Worm (Caenorhabditis elegans) whole organism, L2 larva: ENCODE data around the gene unc-103.
A peak's percentile ranks its signal among the peaks of the same experiment; 100 is the strongest.

ENCODE experiments used
- C34F6.9 ChIP-seq: fragments of 150-350 bp; optimal IDR thresholded peaks from 2 replicates; lab custom pipeline; 2014; ENCODE audit warnings: missing biosample characterization, missing genetic modification characterization
- F13H6.1 ChIP-seq: sonication (generic microtip); optimal IDR thresholded peaks from 2 replicates; lab custom pipeline; 2016; ENCODE audit warnings: missing genetic modification characterization, missing compliant biosample characterization
- R02D3.7 ChIP-seq: fragments of 150-350 bp; optimal IDR thresholded peaks from 2 replicates; lab custom pipeline; 2014; ENCODE audit warnings: missing biosample characterization, missing genetic modification characterization
- alr-1 ChIP-seq: fragments of 150-350 bp; optimal IDR thresholded peaks from 2 replicates; lab custom pipeline; 2014; ENCODE audit warnings: missing biosample characterization, missing genetic modification characterization
- blmp-1 ChIP-seq: sonication (generic microtip); optimal IDR thresholded peaks from 2 replicates; lab custom pipeline; 2017; ENCODE audit warnings: missing genetic modification characterization, mild to moderate bottlenecking, missing compliant biosample characterization, antibody characterized with exemption, moderate library complexity; ENCODE audit not compliant: insufficient read depth
- ceh-82 ChIP-seq: fragments of 150-350 bp; optimal IDR thresholded peaks from 2 replicates; lab custom pipeline; 2014; ENCODE audit warnings: missing biosample characterization, missing genetic modification characterization
- crh-2 ChIP-seq: sonication (generic microtip); optimal IDR thresholded peaks from 2 replicates; lab custom pipeline; 2017; ENCODE audit warnings: missing biosample characterization, missing genetic modification characterization
- dmd-4 ChIP-seq: sonication (generic microtip); optimal IDR thresholded peaks from 2 replicates; lab custom pipeline; 2017; ENCODE audit warnings: missing biosample characterization, missing genetic modification characterization
- egl-27 ChIP-seq: sonication (generic microtip); optimal IDR thresholded peaks from 3 replicates; lab custom pipeline; 2017; ENCODE audit warnings: missing biosample characterization, missing genetic modification reagents, missing genetic modification characterization
- fos-1 ChIP-seq: fragments of 150-350 bp; optimal IDR thresholded peaks from 2 replicates; lab custom pipeline; 2014; ENCODE audit warnings: missing biosample characterization, missing genetic modification characterization
- gmeb-1 ChIP-seq: fragments of 150-350 bp; optimal IDR thresholded peaks from 2 replicates; lab custom pipeline; 2014; ENCODE audit warnings: missing biosample characterization, missing genetic modification characterization
- lin-11 ChIP-seq: fragments of 150-350 bp; sonication (generic microtip); optimal IDR thresholded peaks from 2 replicates; lab custom pipeline; 2014; ENCODE audit warnings: missing biosample characterization, missing genetic modification characterization, inconsistent platforms, mixed read lengths
- lin-39 ChIP-seq: fragments of 150-350 bp; optimal IDR thresholded peaks from 2 replicates; lab custom pipeline; 2014; ENCODE audit warnings: missing biosample characterization, missing genetic modification reagents, missing genetic modification characterization
- lsy-2 ChIP-seq, 2 experiments: fragments of 150-350 bp in 1 of 2; sonication (generic microtip) in 1 of 2; optimal IDR thresholded peaks; 2 replicates each; lab custom pipeline; 2014 to 2017; ENCODE audit warnings: missing biosample characterization in 2 of 2, missing genetic modification characterization in 2 of 2
- mab-5 ChIP-seq: fragments of 150-350 bp; optimal IDR thresholded peaks from 2 replicates; lab custom pipeline; 2014; ENCODE audit warnings: missing biosample characterization, missing genetic modification characterization
- mbf-1 ChIP-seq: sonication (generic microtip); optimal IDR thresholded peaks from 2 replicates; lab custom pipeline; 2017; ENCODE audit warnings: missing biosample characterization, missing genetic modification characterization
- mdl-1 ChIP-seq, 2 experiments: fragments of 150-350 bp in 1 of 2; sonication (generic microtip) in 1 of 2; optimal IDR thresholded peaks; 2 replicates each; lab custom pipeline; 2017; ENCODE audit warnings: missing biosample characterization in 2 of 2, missing genetic modification characterization in 2 of 2
- nhr-11 ChIP-seq: fragments of 150-350 bp; optimal IDR thresholded peaks from 2 replicates; lab custom pipeline; 2014; ENCODE audit warnings: missing biosample characterization, missing genetic modification characterization
- nhr-12 ChIP-seq: fragments of 150-350 bp; optimal IDR thresholded peaks from 2 replicates; lab custom pipeline; 2014; ENCODE audit warnings: missing biosample characterization, missing genetic modification characterization
- nhr-23 ChIP-seq: fragments of 150-350 bp; optimal IDR thresholded peaks from 2 replicates; lab custom pipeline; 2014; ENCODE audit warnings: missing biosample characterization, missing genetic modification reagents, missing genetic modification characterization
- nhr-237 ChIP-seq: fragments of 150-350 bp; optimal IDR thresholded peaks from 2 replicates; lab custom pipeline; 2014; ENCODE audit warnings: missing biosample characterization, missing genetic modification characterization
- nhr-25 ChIP-seq: fragments of 150-350 bp; sonication (generic microtip); optimal IDR thresholded peaks from 3 replicates; lab custom pipeline; 2014; ENCODE audit warnings: missing biosample characterization, missing genetic modification characterization
- nhr-6 ChIP-seq: fragments of 150-350 bp; optimal IDR thresholded peaks from 2 replicates; lab custom pipeline; 2014; ENCODE audit warnings: missing biosample characterization, missing genetic modification characterization
- peb-1 ChIP-seq: fragments of 150-350 bp; optimal IDR thresholded peaks from 2 replicates; lab custom pipeline; 2014; ENCODE audit warnings: missing biosample characterization, missing genetic modification characterization
- sem-4 ChIP-seq: fragments of 150-350 bp; optimal IDR thresholded peaks from 2 replicates; lab custom pipeline; 2014; ENCODE audit warnings: missing biosample characterization, missing genetic modification reagents, missing genetic modification characterization
- skn-1 ChIP-seq: sonication (generic microtip); optimal IDR thresholded peaks from 2 replicates; lab custom pipeline; 2017; ENCODE audit warnings: missing biosample characterization, missing genetic modification characterization
- sma-9 ChIP-seq, 2 experiments: fragments of 150-350 bp in 1 of 2; sonication (generic microtip) in 1 of 2; optimal IDR thresholded peaks; 2 replicates each; lab custom pipeline; 2014 to 2016; ENCODE audit warnings: missing genetic modification characterization in 2 of 2, mild to moderate bottlenecking in 1 of 2, missing biosample characterization in 1 of 2, missing compliant biosample characterization in 1 of 2, missing genetic modification reagents in 1 of 2, moderate library complexity in 1 of 2
- unc-55 ChIP-seq: fragments of 150-350 bp; sonication (generic microtip); optimal IDR thresholded peaks from 3 replicates; lab custom pipeline; 2014; ENCODE audit warnings: missing biosample characterization, missing genetic modification reagents, missing genetic modification characterization
- unc-62 ChIP-seq: fragments of 150-350 bp; optimal IDR thresholded peaks from 2 replicates; lab custom pipeline; 2014; ENCODE audit warnings: missing biosample characterization, missing genetic modification reagents, missing genetic modification characterization
- zag-1 ChIP-seq: fragments of 150-350 bp; optimal IDR thresholded peaks from 2 replicates; lab custom pipeline; 2014; ENCODE audit warnings: missing biosample characterization, missing genetic modification characterization
- ztf-11 ChIP-seq: sonication (generic microtip); optimal IDR thresholded peaks from 2 replicates; lab custom pipeline; 2017; ENCODE audit warnings: missing biosample characterization, missing genetic modification characterization
- ztf-4 ChIP-seq: fragments of 150-350 bp; optimal IDR thresholded peaks from 2 replicates; lab custom pipeline; 2014; ENCODE audit warnings: missing biosample characterization, missing genetic modification characterization

The unc-103 gene

DNA sequence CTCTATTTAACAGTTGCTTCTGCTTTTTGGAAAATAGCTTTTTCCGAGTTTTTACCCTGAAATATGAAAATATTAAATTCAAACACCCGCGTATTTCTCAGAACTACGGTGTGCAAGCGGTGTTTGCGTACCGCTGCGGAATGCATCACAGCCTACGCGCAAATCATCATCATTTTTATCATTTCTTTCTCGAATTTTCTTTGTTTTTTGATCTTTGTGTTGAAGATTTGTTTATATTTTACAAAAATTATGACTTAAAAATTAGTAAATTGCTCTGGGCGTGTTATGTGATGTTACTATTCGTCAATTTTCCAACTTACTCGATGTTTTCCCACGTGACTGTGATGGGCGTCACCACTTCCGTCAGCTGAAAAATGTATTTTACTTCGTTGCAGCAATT lies 35.7 kb downstream of the unc-103 start (continued):
- no peak for TF ChIP-seq nhr-12 (tag; lab: Kevin White, UChicago)
- TF ChIP-seq F13H6.1 (tag; lab: Kevin White, UChicago): peak; percentile 40
- TF ChIP-seq dmd-4: no peak
- TF ChIP-seq mab-5 (tag; lab: Kevin White, UChicago): peak; percentile 1
- peak; percentile 74 for TF ChIP-seq crh-2 (tag; lab: Kevin White, UChicago)
- TF ChIP-seq C34F6.9 (tag; lab: Kevin White, UChicago): peak; percentile 83
- TF ChIP-seq ztf-4 (tag; lab: Kevin White, UChicago): peak; percentile 3
- no peak for TF ChIP-seq peb-1 (tag; lab: Kevin White, UChicago)
- TF ChIP-seq R02D3.7 (tag; lab: Kevin White, UChicago): no peak
- peak; percentile 88 for TF ChIP-seq unc-55 (GFP tag; lab: Kevin White, UChicago)
- no peak for TF ChIP-seq nhr-6 (tag; lab: Kevin White, UChicago)
- peak; percentile 96 for TF ChIP-seq gmeb-1
- peak; percentile 54 for TF ChIP-seq lin-11 (tag; lab: Kevin White, UChicago)

DNA sequence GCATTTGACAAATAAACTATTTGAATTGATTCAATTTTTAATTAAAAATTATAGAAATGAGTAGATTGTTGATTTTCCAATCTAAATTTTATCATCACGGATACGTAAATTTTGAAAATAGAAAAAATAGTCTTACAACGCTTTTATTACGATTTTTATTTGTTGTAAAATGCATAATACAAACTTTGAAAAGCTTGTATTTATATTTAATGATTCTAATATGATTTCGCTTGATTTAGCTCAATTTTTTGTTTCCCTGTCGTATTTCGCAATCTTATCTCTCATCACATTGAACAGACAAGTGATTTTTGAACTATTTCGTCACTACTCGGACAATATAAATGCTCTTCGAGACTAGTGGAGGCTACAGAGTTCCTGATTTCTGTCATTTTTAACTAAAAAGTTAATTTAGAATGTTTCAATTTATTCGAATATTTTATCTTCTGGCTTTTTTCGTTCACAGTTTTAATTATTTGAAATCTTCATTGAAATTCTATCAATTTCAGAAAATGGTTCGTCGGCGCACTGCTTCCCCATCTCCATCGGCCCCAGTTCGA lies 36.4 kb downstream of the unc-103 start, which contains the start of the genes wht-3 and har-1:
TSS of gene wht-3 (minus strand) at position 51 of the 557 bp plus-strand sequence.
TSS of gene har-1 (plus strand) at position 507 of the 557 bp plus-strand sequence.
- TF ChIP-seq unc-62 (GFP tag; lab: Kevin White, UChicago): no peak
- TF ChIP-seq lsy-2 (tag; optimal IDR thresholded peaks at IDR 0.05; lab: Kevin White, UChicago): peak in 1 of 2 experiments; percentile 39
- no peak for TF ChIP-seq mbf-1 (tag; lab: Kevin White, UChicago)
- no peak for TF ChIP-seq sem-4 (tag; lab: Kevin White, UChicago)
- peak; percentile 7 for TF ChIP-seq sma-9 (GFP tag; optimal IDR thresholded peaks at IDR 0.05; lab: Kevin White, UChicago)
- no peak for TF ChIP-seq sma-9 (tag; optimal IDR thresholded peaks at IDR 0.05; lab: Kevin White, UChicago)
- TF ChIP-seq peb-1 (tag; lab: Kevin White, UChicago): no peak
- no peak for TF ChIP-seq C34F6.9 (tag; lab: Kevin White, UChicago)
- TF ChIP-seq unc-55 (GFP tag; lab: Kevin White, UChicago): no peak
- no peak for TF ChIP-seq gmeb-1
- TF ChIP-seq egl-27: no peak
- TF ChIP-seq nhr-23 (tag; lab: Kevin White, UChicago): no peak
- TF ChIP-seq lin-11 (tag; lab: Kevin White, UChicago): no peak
- no peak for TF ChIP-seq alr-1 (tag; lab: Kevin White, UChicago)
- no peak for TF ChIP-seq nhr-11
- no peak for TF ChIP-seq zag-1 (tag; lab: Kevin White, UChicago)
- TF ChIP-seq nhr-25 (tag; lab: Kevin White, UChicago): no peak
- no peak for TF ChIP-seq crh-2 (tag; lab: Kevin White, UChicago)

DNA sequence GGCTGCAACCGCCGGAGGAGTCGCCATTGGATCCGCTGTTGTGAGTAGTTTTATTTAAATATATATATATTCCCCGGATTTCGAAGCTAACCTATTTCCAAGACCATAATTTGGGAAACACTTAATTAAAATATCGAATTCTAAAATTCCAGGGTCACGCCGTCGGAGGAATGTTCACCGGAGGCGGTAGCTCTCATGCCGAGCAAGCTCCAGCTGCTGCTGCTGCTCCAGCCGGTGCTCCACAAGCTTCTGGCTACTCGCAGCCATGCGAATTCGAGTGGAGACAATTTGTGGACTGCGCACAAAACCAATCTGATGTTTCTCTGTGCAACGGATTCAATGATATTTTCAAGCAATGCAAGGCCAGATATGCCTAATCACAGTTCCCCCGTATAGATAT lies 37.1 kb downstream of the unc-103 start:
- no peak for TF ChIP-seq mbf-1 (tag; lab: Kevin White, UChicago)
- no peak for TF ChIP-seq peb-1 (tag; lab: Kevin White, UChicago)
- TF ChIP-seq nhr-237 (tag; lab: Kevin White, UChicago): no peak
- TF ChIP-seq fos-1: no peak
- TF ChIP-seq sma-9 (GFP tag; optimal IDR thresholded peaks at IDR 0.05; lab: Kevin White, UChicago): no peak
- TF ChIP-seq sma-9 (tag; optimal IDR thresholded peaks at IDR 0.05; lab: Kevin White, UChicago): no peak
- TF ChIP-seq blmp-1 (tag; lab: Kevin White, UChicago): no peak
- TF ChIP-seq lin-39 (tag; lab: Kevin White, UChicago): no peak
- no peak for TF ChIP-seq ztf-4 (tag; lab: Kevin White, UChicago)
- TF ChIP-seq skn-1 (tag; lab: Kevin White, UChicago): no peak

DNA sequence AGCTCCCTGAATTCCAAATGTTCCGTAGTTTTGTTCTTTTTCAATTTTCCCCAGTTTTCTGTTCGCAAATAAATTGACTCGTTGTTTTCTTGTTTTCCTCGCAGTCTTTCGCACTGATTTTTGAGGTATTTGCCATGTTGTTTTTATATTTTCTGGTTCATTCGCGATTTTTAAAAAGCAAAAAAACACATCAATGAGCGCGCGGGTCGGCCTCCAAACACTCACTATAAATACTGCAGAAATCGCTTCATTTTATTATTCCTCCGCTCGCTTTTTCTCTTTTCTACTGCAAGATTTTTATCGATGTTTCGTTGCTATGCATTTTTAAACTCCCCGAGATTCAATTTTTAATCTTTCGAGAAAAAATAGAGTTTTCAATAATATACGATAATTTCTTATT lies 37.6 kb downstream of the unc-103 start:
- TF ChIP-seq unc-62 (GFP tag; lab: Kevin White, UChicago) (no peak), nhr-12 (tag; lab: Kevin White, UChicago) (no peak)

DNA sequence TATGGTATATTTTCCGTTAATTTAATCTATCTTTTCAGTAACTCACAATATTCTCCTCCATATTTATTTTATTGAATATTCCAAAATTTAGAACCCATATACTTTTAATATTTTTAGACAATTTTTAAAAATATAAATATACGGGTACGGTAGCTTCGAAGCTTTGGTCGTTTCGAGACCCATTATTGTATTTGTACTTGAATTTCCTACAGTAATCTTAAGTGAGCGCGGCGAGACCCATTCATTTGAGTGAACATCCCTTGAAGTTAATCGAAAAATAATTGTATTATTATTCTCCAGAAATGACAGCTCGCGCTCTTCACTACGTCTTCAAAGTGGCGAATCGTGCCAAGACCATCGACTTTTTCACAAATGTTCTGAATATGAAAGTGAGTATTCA lies 38.1 kb downstream of the unc-103 start, which contains the start of gene glod-4:
TSS of gene glod-4 (plus strand) at position 301 of the 400 bp plus-strand sequence.
- TF ChIP-seq ceh-82 (tag; lab: Kevin White, UChicago): no peak
- no peak for TF ChIP-seq nhr-12 (tag; lab: Kevin White, UChicago)
- TF ChIP-seq skn-1 (tag; lab: Kevin White, UChicago): no peak
- TF ChIP-seq ztf-11 (tag; lab: Kevin White, UChicago): no peak
- TF ChIP-seq C34F6.9 (tag; lab: Kevin White, UChicago): no peak
- TF ChIP-seq zag-1 (tag; lab: Kevin White, UChicago): no peak
- TF ChIP-seq mdl-1 (tag; optimal IDR thresholded peaks at IDR 0.05; lab: Kevin White, UChicago): no peak
- TF ChIP-seq, all 48 proteins: peak for 0
